Worm (Caenorhabditis elegans) whole organism, L1 larva: Measurements from ENCODE around the gene fntb-1.

Source experiments
- blmp-1 ChIP-seq: fragments of 150-350 bp; optimal IDR thresholded peaks from 2 replicates; lab custom pipeline; 2014; ENCODE audit warnings: missing biosample characterization, missing genetic modification characterization
- snu-23 ChIP-seq: sonication (generic microtip); optimal IDR thresholded peaks from 2 replicates; lab custom pipeline; 2016; ENCODE audit warnings: missing genetic modification characterization, missing compliant biosample characterization
- zag-1 ChIP-seq: fragments of 150-350 bp; optimal IDR thresholded peaks from 2 replicates; lab custom pipeline; 2014; ENCODE audit warnings: missing biosample characterization, missing genetic modification characterization

DNA sequence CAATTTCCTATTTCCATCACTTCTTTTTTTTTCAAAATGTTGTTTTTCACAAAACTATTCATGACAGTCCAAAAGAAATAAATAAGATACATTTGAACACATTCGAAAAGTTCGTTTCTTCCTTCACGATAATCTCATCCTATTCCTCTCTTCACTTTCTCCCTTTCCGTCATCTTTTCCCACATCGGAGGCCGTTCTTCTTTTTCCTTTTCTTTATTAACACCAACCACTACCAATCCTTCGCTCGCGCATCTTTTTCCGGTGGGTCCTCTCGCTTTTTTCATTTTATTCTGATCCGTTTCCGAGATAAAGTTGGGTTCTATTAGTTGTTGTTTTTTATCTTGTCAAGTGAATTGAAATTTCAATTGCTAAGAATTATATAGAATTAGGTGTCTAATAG, 48.0 kb downstream of the fntb-1 start:
- TF ChIP-seq blmp-1 (peak; percentile 94), snu-23 (GFP tag; lab: Kevin White, UChicago) (no peak), zag-1 (tag; lab: Kevin White, UChicago) (no peak)
